Worm (Caenorhabditis elegans) whole organism, L2 larva: ENCODE data around the gene ubh-2.

Experiments
- C34F6.9 ChIP-seq: fragments of 150-350 bp; optimal IDR thresholded peaks from 2 replicates; lab custom pipeline; 2014; ENCODE audit warnings: missing biosample characterization, missing genetic modification characterization
- ceh-82 ChIP-seq: fragments of 150-350 bp; optimal IDR thresholded peaks from 2 replicates; lab custom pipeline; 2014; ENCODE audit warnings: missing biosample characterization, missing genetic modification characterization

DNA sequence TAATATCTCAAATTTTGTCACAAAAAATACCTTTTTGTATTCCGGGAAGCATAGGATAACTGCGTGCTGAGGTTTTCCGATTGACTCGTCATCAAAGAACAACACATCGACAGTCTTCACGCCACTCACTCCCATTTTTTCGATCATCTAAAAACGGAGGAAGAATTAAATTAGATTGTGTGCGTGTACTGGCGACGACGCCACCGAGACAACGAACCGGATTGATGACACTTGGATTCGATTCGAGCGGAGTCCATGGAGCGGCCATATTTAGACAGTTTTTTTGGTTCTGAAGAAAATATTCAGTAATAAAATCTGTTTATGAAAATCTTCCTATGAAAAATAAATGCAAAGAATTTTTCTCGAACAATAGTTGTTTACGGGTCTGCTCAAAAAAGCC is 1.5 kb upstream of the ubh-2 start, which contains the start of gene ubh-1:
- TF ChIP-seq ceh-82 (tag; lab: Kevin White, UChicago) (no peak), C34F6.9 (tag; lab: Kevin White, UChicago) (no peak)
